Worm (Caenorhabditis elegans) whole organism, L3 larva: ENCODE measurements around the gene set-4.
A peak's percentile ranks its signal among the peaks of the same experiment; 100 is the strongest.

ENCODE experiments used
- ZK546.5 ChIP-seq: sonication (generic microtip); optimal IDR thresholded peaks from 2 replicates; lab custom pipeline; 2017; ENCODE audit warnings: missing biosample characterization, missing genetic modification characterization
- aly-2 ChIP-seq: fragments of 150-350 bp; optimal IDR thresholded peaks from 2 replicates; lab custom pipeline; 2014; ENCODE audit warnings: missing biosample characterization, missing genetic modification characterization
- ama-1 ChIP-seq: fragments of 150-350 bp; optimal IDR thresholded peaks from 2 replicates; lab custom pipeline; 2018
- ceh-16 ChIP-seq: sonication (generic microtip); optimal IDR thresholded peaks from 2 replicates; lab custom pipeline; 2017; ENCODE audit warnings: missing biosample characterization, missing genetic modification characterization
- ceh-28 ChIP-seq: fragments of 150-350 bp; optimal IDR thresholded peaks from 2 replicates; lab custom pipeline; 2014; ENCODE audit warnings: missing biosample characterization, missing genetic modification reagents, missing genetic modification characterization
- ceh-82 ChIP-seq: fragments of 150-350 bp; optimal IDR thresholded peaks from 2 replicates; lab custom pipeline; 2014; ENCODE audit warnings: missing biosample characterization, missing genetic modification characterization
- ceh-9 ChIP-seq: sonication (generic microtip); optimal IDR thresholded peaks from 2 replicates; lab custom pipeline; 2018; ENCODE audit warnings: missing biosample characterization, missing genetic modification characterization
- daf-12 ChIP-seq: fragments of 150-350 bp; optimal IDR thresholded peaks from 2 replicates; lab custom pipeline; 2014; ENCODE audit warnings: missing biosample characterization, missing genetic modification reagents, missing genetic modification characterization
- egl-27 ChIP-seq: sonication (generic microtip); optimal IDR thresholded peaks from 4 replicates; lab custom pipeline; 2017; ENCODE audit warnings: missing biosample characterization, missing genetic modification reagents, missing genetic modification characterization
- egl-5 ChIP-seq: fragments of 150-350 bp; optimal IDR thresholded peaks from 2 replicates; lab custom pipeline; 2017; ENCODE audit warnings: missing biosample characterization, missing genetic modification reagents, missing genetic modification characterization, inconsistent platforms
- elt-1 ChIP-seq: fragments of 150-350 bp; optimal IDR thresholded peaks from 2 replicates; lab custom pipeline; 2014; ENCODE audit warnings: missing biosample characterization, missing genetic modification characterization
- elt-2 ChIP-seq: sonication (generic microtip); optimal IDR thresholded peaks from 2 replicates; lab custom pipeline; 2016; ENCODE audit warnings: missing genetic modification reagents, mild to moderate bottlenecking, missing genetic modification characterization, missing compliant biosample characterization
- elt-3 ChIP-seq, 3 experiments: fragments of 150-350 bp in 1 of 3; sonication (generic microtip) in 2 of 3; optimal IDR thresholded peaks; 2 replicates in 2 of 3; 4 replicates in 1 of 3; lab custom pipeline; 2014 to 2017; ENCODE audit warnings: missing biosample characterization in 3 of 3, missing genetic modification characterization in 3 of 3
- fkh-10 ChIP-seq: sonication (generic microtip); optimal IDR thresholded peaks from 2 replicates; lab custom pipeline; 2017; ENCODE audit warnings: missing biosample characterization, missing genetic modification reagents, missing genetic modification characterization
- fkh-2 ChIP-seq: fragments of 150-350 bp; optimal IDR thresholded peaks from 2 replicates; lab custom pipeline; 2014; ENCODE audit warnings: missing biosample characterization, missing genetic modification reagents, missing genetic modification characterization
- fos-1 ChIP-seq: fragments of 150-350 bp; optimal IDR thresholded peaks from 2 replicates; lab custom pipeline; 2014; ENCODE audit warnings: missing biosample characterization, missing genetic modification characterization
- hmg-11 ChIP-seq: sonication (generic microtip); optimal IDR thresholded peaks from 2 replicates; lab custom pipeline; 2016; ENCODE audit warnings: missing genetic modification characterization, missing compliant biosample characterization
- jun-1 ChIP-seq: fragments of 150-350 bp; optimal IDR thresholded peaks from 2 replicates; lab custom pipeline; 2014; ENCODE audit warnings: missing biosample characterization, missing genetic modification reagents, missing genetic modification characterization
- lin-15B ChIP-seq: fragments of 150-350 bp; optimal IDR thresholded peaks from 2 replicates; lab custom pipeline; 2014; ENCODE audit warnings: missing biosample characterization, missing genetic modification characterization
- lin-39 ChIP-seq: fragments of 150-350 bp; optimal IDR thresholded peaks from 2 replicates; lab custom pipeline; 2018; ENCODE audit warnings: missing biosample characterization, missing genetic modification reagents, missing genetic modification characterization
- lsy-12 ChIP-seq: sonication (generic microtip); optimal IDR thresholded peaks from 2 replicates; lab custom pipeline; 2016; ENCODE audit warnings: mild to moderate bottlenecking, missing genetic modification characterization, missing compliant biosample characterization
- mdl-1 ChIP-seq: fragments of 150-350 bp; optimal IDR thresholded peaks from 2 replicates; lab custom pipeline; 2014; ENCODE audit warnings: missing biosample characterization, missing genetic modification characterization
- mml-1 ChIP-seq: fragments of 150-350 bp; sonication (generic microtip); optimal IDR thresholded peaks from 3 replicates; lab custom pipeline; 2014; ENCODE audit warnings: missing biosample characterization, missing genetic modification characterization
- nfya-1 ChIP-seq: sonication (generic microtip); optimal IDR thresholded peaks from 2 replicates; lab custom pipeline; 2017; ENCODE audit warnings: missing genetic modification characterization, mild to moderate bottlenecking, missing compliant biosample characterization, antibody characterized with exemption, moderate library complexity; ENCODE audit not compliant: insufficient read depth
- nhr-11 ChIP-seq: fragments of 150-350 bp; optimal IDR thresholded peaks from 2 replicates; lab custom pipeline; 2014; ENCODE audit warnings: missing biosample characterization, missing genetic modification characterization
- nhr-12 ChIP-seq: fragments of 150-350 bp; optimal IDR thresholded peaks from 2 replicates; lab custom pipeline; 2014; ENCODE audit warnings: missing biosample characterization, missing genetic modification characterization
- nhr-23 ChIP-seq: fragments of 150-350 bp; optimal IDR thresholded peaks from 2 replicates; lab custom pipeline; 2014; ENCODE audit warnings: missing biosample characterization, missing genetic modification reagents, missing genetic modification characterization
- nhr-237 ChIP-seq: fragments of 150-350 bp; optimal IDR thresholded peaks from 2 replicates; lab custom pipeline; 2014; ENCODE audit warnings: missing biosample characterization, missing genetic modification characterization
- nhr-25 ChIP-seq: sonication (generic microtip); optimal IDR thresholded peaks from 2 replicates; lab custom pipeline; 2017; ENCODE audit warnings: missing biosample characterization, missing genetic modification characterization
- nhr-28 ChIP-seq: fragments of 150-350 bp; optimal IDR thresholded peaks from 2 replicates; lab custom pipeline; 2014; ENCODE audit warnings: missing biosample characterization, missing genetic modification characterization
- nhr-43 ChIP-seq: sonication (generic microtip); optimal IDR thresholded peaks from 2 replicates; lab custom pipeline; 2016; ENCODE audit warnings: mild to moderate bottlenecking, missing genetic modification characterization, missing compliant biosample characterization; ENCODE audit not compliant: poor library complexity, severe bottlenecking
- nhr-67 ChIP-seq: fragments of 150-350 bp; optimal IDR thresholded peaks from 2 replicates; lab custom pipeline; 2014; ENCODE audit warnings: missing biosample characterization, missing genetic modification characterization
- nhr-76 ChIP-seq: fragments of 150-350 bp; sonication (generic microtip); optimal IDR thresholded peaks from 5 replicates; lab custom pipeline; 2014; ENCODE audit warnings: missing biosample characterization, missing genetic modification characterization
- nhr-77 ChIP-seq: fragments of 150-350 bp; optimal IDR thresholded peaks from 2 replicates; lab custom pipeline; 2014; ENCODE audit warnings: missing biosample characterization, missing genetic modification characterization
- pha-4 ChIP-seq: fragments of 150-350 bp; optimal IDR thresholded peaks from 2 replicates; lab custom pipeline; 2014; ENCODE audit warnings: missing biosample characterization, missing genetic modification reagents, missing genetic modification characterization
- pqm-1 ChIP-seq: fragments of 150-350 bp; optimal IDR thresholded peaks from 2 replicates; lab custom pipeline; 2017; ENCODE audit warnings: missing biosample characterization, missing genetic modification characterization, inconsistent platforms
- sea-2 ChIP-seq: fragments of 150-350 bp; sonication (generic microtip); optimal IDR thresholded peaks from 4 replicates; lab custom pipeline; 2014; ENCODE audit warnings: missing biosample characterization, missing genetic modification reagents, missing genetic modification characterization
- skn-1 ChIP-seq: fragments of 150-350 bp; optimal IDR thresholded peaks from 2 replicates; lab custom pipeline; 2014; ENCODE audit warnings: missing biosample characterization, missing genetic modification characterization
- snpc-4 ChIP-seq: fragments of 150-350 bp; optimal IDR thresholded peaks from 2 replicates; lab custom pipeline; 2014; ENCODE audit warnings: missing biosample characterization, missing genetic modification characterization
- tbx-2 ChIP-seq: sonication (generic microtip); optimal IDR thresholded peaks from 2 replicates; lab custom pipeline; 2016; ENCODE audit warnings: mild to moderate bottlenecking, missing genetic modification characterization, missing compliant biosample characterization
- unc-39 ChIP-seq: sonication (generic microtip); optimal IDR thresholded peaks from 4 replicates; lab custom pipeline; 2017; ENCODE audit warnings: missing biosample characterization, missing genetic modification characterization
- unc-62 ChIP-seq: fragments of 150-350 bp; sonication (generic microtip); optimal IDR thresholded peaks from 4 replicates; lab custom pipeline; 2014; ENCODE audit warnings: missing biosample characterization, missing genetic modification reagents, missing genetic modification characterization
- ztf-11 ChIP-seq: fragments of 150-350 bp; optimal IDR thresholded peaks from 2 replicates; lab custom pipeline; 2014; ENCODE audit warnings: missing biosample characterization, missing genetic modification characterization
- ztf-4 ChIP-seq: fragments of 150-350 bp; optimal IDR thresholded peaks from 2 replicates; lab custom pipeline; 2014; ENCODE audit warnings: missing biosample characterization, missing genetic modification characterization

The set-4 gene

ce11 chrII:6374646-6375045, 43.5 kb upstream of the set-4 start (continued):
- TF ChIP-seq daf-12 (tag; lab: Kevin White, UChicago), result no peak
- TF ChIP-seq nhr-76 (tag; lab: Kevin White, UChicago), result no peak
- TF ChIP-seq fkh-2, result no peak
- no peak for TF ChIP-seq ceh-82 (tag; lab: Kevin White, UChicago)
- TF ChIP-seq pha-4 (tag; lab: Kevin White, UChicago), result peak; percentile 29

- TF ChIP-seq snpc-4 (tag; lab: Kevin White, UChicago), result no peak
- no peak for TF ChIP-seq ZK546.5 (tag; lab: Kevin White, UChicago)
- no peak for TF ChIP-seq skn-1 (tag; lab: Kevin White, UChicago)
- no peak for TF ChIP-seq ceh-28 (tag; lab: Kevin White, UChicago)
- no peak for TF ChIP-seq ztf-11 (tag; lab: Kevin White, UChicago)
- TF ChIP-seq mml-1 (tag; lab: Kevin White, UChicago), result no peak
- no peak for TF ChIP-seq unc-39
- TF ChIP-seq pqm-1 (tag; lab: Kevin White, UChicago), result no peak
- no peak for TF ChIP-seq aly-2 (tag; lab: Kevin White, UChicago)
- TF ChIP-seq mdl-1, result no peak
These were observed 42.2 kb upstream of the set-4 start for ce11 chrII:6373361-6373760.

ce11 chrII:6371003-6371402, 39.9 kb upstream of the set-4 start, which contains the start of gene lin-23:
TSS of gene lin-23 (plus strand) at chrII:6371303.
- no peak for TF ChIP-seq egl-27 (tag; lab: Kevin White, UChicago)
- no peak for TF ChIP-seq hmg-11 (tag; lab: Kevin White, UChicago)
- no peak for TF ChIP-seq ceh-16 (tag; lab: Kevin White, UChicago)
- TF ChIP-seq fkh-10, result no peak
- TF ChIP-seq unc-62 (GFP tag; lab: Kevin White, UChicago), result no peak
- no peak for TF ChIP-seq ZK546.5 (tag; lab: Kevin White, UChicago)
- TF ChIP-seq egl-5 (tag; lab: Kevin White, UChicago), result no peak
- no peak for TF ChIP-seq aly-2 (tag; lab: Kevin White, UChicago)
- TF ChIP-seq nhr-25, result peak; percentile 12

ce11 chrII:6370110-6370509, 39.0 kb upstream of the set-4 start:
- TF ChIP-seq hmg-11 (tag; lab: Kevin White, UChicago) (peak; percentile 89), lin-39 (tag; lab: Kevin White, UChicago) (peak; percentile 83), nhr-28 (no peak), nhr-237 (tag; lab: Kevin White, UChicago) (no peak), fos-1 (tag; lab: Kevin White, UChicago) (no peak), unc-39 (no peak), pha-4 (tag; lab: Kevin White, UChicago) (peak; percentile 83), unc-62 (GFP tag; lab: Kevin White, UChicago) (no peak), pqm-1 (tag; lab: Kevin White, UChicago) (peak; percentile 70), fkh-2 (no peak), nhr-77 (tag; lab: Kevin White, UChicago) (no peak), lin-15B (tag; lab: Kevin White, UChicago) (peak; percentile 93), tbx-2 (tag; lab: Kevin White, UChicago) (peak; percentile 32), nhr-76 (tag; lab: Kevin White, UChicago) (no peak), nhr-23 (tag; lab: Kevin White, UChicago) (peak; percentile 82), ceh-82 (tag; lab: Kevin White, UChicago) (peak; percentile 39), ztf-11 (tag; lab: Kevin White, UChicago) (no peak), ZK546.5 (tag; lab: Kevin White, UChicago) (no peak), nhr-11 (tag; lab: Kevin White, UChicago) (peak; percentile 5), snpc-4 (tag; lab: Kevin White, UChicago) (peak; percentile 64), jun-1 (tag; lab: Kevin White, UChicago) (peak; percentile 51), sea-2 (no peak), aly-2 (tag; lab: Kevin White, UChicago) (no peak), lsy-12 (tag; lab: Kevin White, UChicago) (peak; percentile 52), ceh-9 (tag; lab: Kevin White, UChicago) (no peak), fkh-10 (peak; percentile 25), nfya-1 (tag; lab: Kevin White, UChicago) (peak; percentile 89), ztf-4 (tag; lab: Kevin White, UChicago) (no peak), elt-3 (tag; optimal IDR thresholded peaks at IDR 0.05; lab: Kevin White, UChicago) (no peak), nhr-12 (tag; lab: Kevin White, UChicago) (no peak), daf-12 (tag; lab: Kevin White, UChicago) (no peak), ama-1 (lab: Kevin White, UChicago) (no peak), mdl-1 (peak; percentile 85), nhr-43 (tag; lab: Kevin White, UChicago) (peak; percentile 67), elt-1 (tag; lab: Kevin White, UChicago) (no peak), egl-5 (tag; lab: Kevin White, UChicago) (peak; percentile 35), egl-27 (tag; lab: Kevin White, UChicago) (peak; percentile 14), ceh-28 (tag; lab: Kevin White, UChicago) (peak; percentile 83), nhr-25 (peak; percentile 92), mml-1 (tag; lab: Kevin White, UChicago) (no peak), ceh-16 (tag; lab: Kevin White, UChicago) (no peak), elt-2 (tag; lab: Kevin White, UChicago) (peak; percentile 70), skn-1 (tag; lab: Kevin White, UChicago) (peak; percentile 4), nhr-67 (no peak)
